Worm (Caenorhabditis elegans): ENCODE results near the gene cam-1.
A peak's percentile ranks its signal among the peaks of the same experiment; 100 is the strongest.

- TF ChIP-seq pqm-1 (tag; optimal IDR thresholded peaks at IDR 0.05) = no peak
- no peak for TF ChIP-seq pha-2 (tag; optimal IDR thresholded peaks at IDR 0.05)
- peak; percentile 45 for TF ChIP-seq ztf-16 (tag; optimal IDR thresholded peaks at IDR 0.05)
- TF ChIP-seq F13H6.1 (tag; optimal IDR thresholded peaks at IDR 0.05) = no peak
- TF ChIP-seq C08G9.2 (tag; optimal IDR thresholded peaks at IDR 0.05) = no peak
Observed at ce11 chrII:9308614-9309046, 1.5 kb downstream of the cam-1 start.
